Fruit fly (Drosophila melanogaster) whole organism, embryonic: ENCODE results near the gene CG14219.

Experiments used
- Atf-2 ChIP-seq: fragments of 200-800 bp; sonication (Bioruptor generic); optimal IDR thresholded peaks from 2 replicates; lab custom pipeline; 2016; ENCODE audit warnings: missing biosample characterization, missing genetic modification characterization
- Awh ChIP-seq: fragments of 200-800 bp; sonication (Bioruptor generic); IDR thresholded peaks from 2 replicates; pipeline ENCODE4, ENCODE4 v1.3.6; 2022; ENCODE audit warnings: missing biosample characterization, missing genetic modification characterization
- Bdp1 ChIP-seq: fragments of 200-800 bp; sonication (Bioruptor generic); optimal IDR thresholded peaks from 3 replicates; lab custom pipeline; 2016; ENCODE audit warnings: missing biosample characterization, missing genetic modification characterization
- CG10431 ChIP-seq: fragments of 200-800 bp; sonication (Bioruptor generic); optimal IDR thresholded peaks from 3 replicates; lab custom pipeline; 2018; ENCODE audit warnings: missing biosample characterization, mild to moderate bottlenecking, missing genetic modification characterization
- CG11093 ChIP-seq: fragments of 200-800 bp; sonication (Bioruptor generic); IDR thresholded peaks from 3 replicates; pipeline ENCODE4 v1.3.6; 2022; ENCODE audit warnings: missing biosample characterization, missing genetic modification characterization
- CG11398 ChIP-seq: fragments of 200-800 bp; sonication (Bioruptor generic); optimal IDR thresholded peaks from 2 replicates; lab custom pipeline; 2016; ENCODE audit warnings: missing biosample characterization, missing genetic modification characterization
- CG11560 ChIP-seq: fragments of 200-800 bp; sonication (Bioruptor generic); IDR thresholded peaks from 3 replicates; pipeline ENCODE4 v1.3.6; 2022; ENCODE audit warnings: missing biosample characterization, missing genetic modification characterization
- CG18476 ChIP-seq: fragments of 200-800 bp; sonication (Bioruptor generic); optimal IDR thresholded peaks from 2 replicates; lab custom pipeline; 2016; ENCODE audit warnings: missing biosample characterization, mild to moderate bottlenecking, missing genetic modification characterization
- CG2712 ChIP-seq: fragments of 200-800 bp; optimal IDR thresholded peaks from 3 replicates; lab custom pipeline; 2019; ENCODE audit warnings: missing biosample characterization, mild to moderate bottlenecking, missing genetic modification characterization, moderate library complexity
- CG2875 ChIP-seq: fragments of 200-800 bp; sonication (Bioruptor generic); optimal IDR thresholded peaks from 2 replicates; lab custom pipeline; 2017; ENCODE audit warnings: missing biosample characterization, mild to moderate bottlenecking, missing genetic modification characterization, missing genetic modification reagents
- CG2889 ChIP-seq: fragments of 200-800 bp; sonication (Bioruptor generic); IDR thresholded peaks from 3 replicates; pipeline ENCODE4 v1.3.6; 2022; ENCODE audit warnings: missing biosample characterization, missing genetic modification characterization
- CG32772 ChIP-seq: fragments of 200-800 bp; sonication (Bioruptor generic); IDR thresholded peaks from 2 replicates; pipeline ENCODE4 v1.3.6; 2022; ENCODE audit warnings: missing biosample characterization, missing genetic modification characterization
- CG4404 ChIP-seq: fragments of 200-800 bp; sonication (Bioruptor generic); IDR thresholded peaks from 2 replicates; pipeline ENCODE4 v1.3.6; 2022; ENCODE audit warnings: missing biosample characterization, missing genetic modification characterization
- CG6689 ChIP-seq: fragments of 200-800 bp; sonication (Bioruptor generic); IDR thresholded peaks from 2 replicates; pipeline ENCODE4 v1.3.6; 2022; ENCODE audit warnings: missing biosample characterization, missing genetic modification characterization
- CG6765 ChIP-seq: fragments of 200-800 bp; sonication (Bioruptor generic); optimal IDR thresholded peaks from 3 replicates; lab custom pipeline; 2017; ENCODE audit warnings: missing biosample characterization, mild to moderate bottlenecking, missing genetic modification characterization
- CG7987 ChIP-seq: fragments of 200-800 bp; sonication (Bioruptor generic); optimal IDR thresholded peaks from 2 replicates; lab custom pipeline; 2018; ENCODE audit warnings: missing biosample characterization, mild to moderate bottlenecking, missing genetic modification characterization, moderate library complexity
- CG8281 ChIP-seq: fragments of 200-800 bp; sonication (Bioruptor generic); optimal IDR thresholded peaks from 2 replicates; lab custom pipeline; 2018; ENCODE audit warnings: missing biosample characterization, mild to moderate bottlenecking, missing genetic modification characterization, moderate library complexity
- CG9437 ChIP-seq: fragments of 200-800 bp; sonication (Bioruptor generic); optimal IDR thresholded peaks from 2 replicates; lab custom pipeline; 2018; ENCODE audit warnings: missing biosample characterization, mild to moderate bottlenecking, missing genetic modification characterization
- CG9932 ChIP-seq: fragments of 200-800 bp; sonication (Bioruptor generic); IDR thresholded peaks from 2 replicates; pipeline ENCODE4 v1.3.6; 2022; ENCODE audit warnings: missing biosample characterization, missing genetic modification characterization
- CTCF ChIP-seq: fragments of 200-800 bp; sonication (Bioruptor generic); optimal IDR thresholded peaks from 2 replicates; lab custom pipeline; 2017; ENCODE audit warnings: missing biosample characterization, mild to moderate bottlenecking, missing genetic modification characterization, moderate library complexity
- CkIIα-i1 ChIP-seq: fragments of 200-800 bp; sonication (Bioruptor generic); IDR thresholded peaks from 2 replicates; pipeline ENCODE4 v1.3.6; 2022; ENCODE audit warnings: missing biosample characterization, missing genetic modification characterization
- Dfd ChIP-seq, 2 experiments: fragments of >200 bp; optimal IDR thresholded peaks; 2 replicates each; lab custom pipeline; 2017; ENCODE audit warnings: missing biosample characterization in 2 of 2, missing genetic modification characterization in 2 of 2
- GATAe ChIP-seq: fragments of 200-800 bp; sonication (Bioruptor generic); conservative IDR thresholded peaks from 2 replicates; pipeline ENCODE4 v1.3.6; 2022; ENCODE audit warnings: missing biosample characterization, missing genetic modification characterization
- Gug ChIP-seq: fragments of 200-800 bp; sonication (Bioruptor generic); IDR thresholded peaks from 4 replicates; pipeline ENCODE4 v1.3.6; 2022; ENCODE audit warnings: missing biosample characterization, missing genetic modification characterization
- HmgZ ChIP-seq: fragments of 200-800 bp; sonication (Bioruptor generic); optimal IDR thresholded peaks from 2 replicates; lab custom pipeline; 2018; ENCODE audit warnings: missing biosample characterization, mild to moderate bottlenecking, missing genetic modification characterization
- Hr51 ChIP-seq, 2 experiments: fragments of 200-800 bp; sonication (Bioruptor generic); optimal IDR thresholded peaks; 2 replicates in 1 of 2; 3 replicates in 1 of 2; lab custom pipeline; 2016 to 2018; ENCODE audit warnings: missing biosample characterization in 2 of 2, missing genetic modification characterization in 2 of 2, mild to moderate bottlenecking in 1 of 2, moderate library complexity in 1 of 2
- Lpt ChIP-seq: fragments of >200 bp; optimal IDR thresholded peaks from 2 replicates; lab custom pipeline; 2018; ENCODE audit warnings: missing biosample characterization, missing genetic modification characterization
- MTF-1 ChIP-seq: fragments of 200-800 bp; sonication (Bioruptor generic); optimal IDR thresholded peaks from 2 replicates; lab custom pipeline; 2018; ENCODE audit warnings: missing biosample characterization, mild to moderate bottlenecking, missing genetic modification characterization, borderline replicate concordance
- Mes4 ChIP-seq: fragments of 200-800 bp; sonication (Bioruptor generic); optimal IDR thresholded peaks from 2 replicates; lab custom pipeline; 2016; ENCODE audit warnings: missing biosample characterization, missing genetic modification characterization
- NK7.1 ChIP-seq: fragments of 200-800 bp; sonication (Bioruptor generic); optimal IDR thresholded peaks from 3 replicates; lab custom pipeline; 2016; ENCODE audit warnings: missing biosample characterization, missing genetic modification characterization
- NfI ChIP-seq: fragments of 200-800 bp; sonication (Bioruptor generic); optimal IDR thresholded peaks from 3 replicates; lab custom pipeline; 2018; ENCODE audit warnings: missing biosample characterization, mild to moderate bottlenecking, missing genetic modification characterization, moderate library complexity
- PHDP ChIP-seq: fragments of 200-800 bp; sonication (Bioruptor generic); optimal IDR thresholded peaks from 3 replicates; lab custom pipeline; 2018; ENCODE audit warnings: missing biosample characterization, mild to moderate bottlenecking, missing genetic modification characterization, moderate library complexity
- Sry-β ChIP-seq: fragments of 200-800 bp; sonication (Bioruptor generic); optimal IDR thresholded peaks from 2 replicates; lab custom pipeline; 2018; ENCODE audit warnings: missing biosample characterization, mild to moderate bottlenecking, missing genetic modification characterization, moderate library complexity
- TFAM ChIP-seq: fragments of 200-800 bp; sonication (Bioruptor generic); optimal IDR thresholded peaks from 2 replicates; lab custom pipeline; 2017; ENCODE audit warnings: missing biosample characterization, missing genetic modification characterization, inconsistent platforms
- ara ChIP-seq: fragments of 200-800 bp; sonication (Bioruptor generic); IDR thresholded peaks from 2 replicates; pipeline ENCODE4 v1.3.6; 2022; ENCODE audit warnings: missing biosample characterization, missing genetic modification characterization
- bab2 ChIP-seq: fragments of 200-800 bp; sonication (Bioruptor generic); optimal IDR thresholded peaks from 2 replicates; lab custom pipeline; 2016; ENCODE audit warnings: missing biosample characterization, missing genetic modification characterization
- cato ChIP-seq: fragments of 200-800 bp; sonication (Bioruptor generic); optimal IDR thresholded peaks from 2 replicates; lab custom pipeline; 2016; ENCODE audit warnings: missing biosample characterization, missing genetic modification characterization, borderline replicate concordance
- chn ChIP-seq: fragments of 200-800 bp; sonication (Bioruptor generic); optimal IDR thresholded peaks from 2 replicates; lab custom pipeline; 2016; ENCODE audit warnings: missing biosample characterization, missing genetic modification characterization
- da ChIP-seq: fragments of 200-800 bp; sonication (Bioruptor generic); optimal IDR thresholded peaks from 2 replicates; lab custom pipeline; 2016; ENCODE audit warnings: missing biosample characterization, missing genetic modification characterization
- dmrt11E ChIP-seq: fragments of 200-800 bp; sonication (Bioruptor generic); optimal IDR thresholded peaks from 3 replicates; lab custom pipeline; 2018; ENCODE audit warnings: missing biosample characterization, mild to moderate bottlenecking, missing genetic modification characterization, moderate library complexity
- esg ChIP-seq: fragments of 200-800 bp; sonication (Bioruptor generic); conservative IDR thresholded peaks from 2 replicates; pipeline ENCODE4 v1.3.6; 2022; ENCODE audit warnings: missing biosample characterization, missing genetic modification characterization
- eve ChIP-seq, 2 experiments: fragments of >200 bp; optimal IDR thresholded peaks; 2 replicates each; lab custom pipeline; 2017; ENCODE audit warnings: missing biosample characterization in 2 of 2, missing genetic modification characterization in 2 of 2
- odd ChIP-seq: fragments of 200-800 bp; sonication (Bioruptor generic); optimal IDR thresholded peaks from 2 replicates; lab custom pipeline; 2017; ENCODE audit warnings: missing biosample characterization, mild to moderate bottlenecking, missing genetic modification characterization
- pan ChIP-seq, 4 experiments: fragments of >200 bp in 3 of 4; fragments of 200-800 bp in 1 of 4; sonication (Bioruptor generic) in 1 of 4; optimal IDR thresholded peaks in 3 of 4; IDR thresholded peaks in 1 of 4; 2 replicates each; pipeline versions ENCODE4 v1.3.6 to Lab custom; 2017 to 2022; ENCODE audit warnings: missing biosample characterization in 2 of 4, missing genetic modification characterization in 2 of 4, mixed read lengths in 1 of 4
- pho ChIP-seq: fragments of 200-800 bp; sonication (Bioruptor generic); optimal IDR thresholded peaks from 2 replicates; lab custom pipeline; 2016; ENCODE audit warnings: missing biosample characterization, missing genetic modification characterization
- run ChIP-seq: fragments of 200-800 bp; sonication (Bioruptor generic); optimal IDR thresholded peaks from 3 replicates; lab custom pipeline; 2018; ENCODE audit warnings: missing biosample characterization, mild to moderate bottlenecking, missing genetic modification characterization
- sima ChIP-seq: fragments of 200-800 bp; sonication (Bioruptor generic); optimal IDR thresholded peaks from 2 replicates; lab custom pipeline; 2016; ENCODE audit warnings: missing biosample characterization, missing genetic modification characterization
- sob ChIP-seq: fragments of 200-800 bp; sonication (Bioruptor generic); IDR thresholded peaks from 2 replicates; pipeline ENCODE4 v1.3.6; 2022; ENCODE audit warnings: missing biosample characterization, missing genetic modification characterization
- sr ChIP-seq: fragments of 200-800 bp; sonication (Bioruptor generic); IDR thresholded peaks from 3 replicates; pipeline ENCODE4 v1.3.6; 2022; ENCODE audit warnings: missing biosample characterization, missing genetic modification characterization
- trem ChIP-seq: fragments of 200-800 bp; optimal IDR thresholded peaks from 3 replicates; lab custom pipeline; 2019; ENCODE audit warnings: missing biosample characterization, mild to moderate bottlenecking, missing genetic modification characterization, moderate library complexity
- usp ChIP-seq: fragments of >200 bp; optimal IDR thresholded peaks from 2 replicates; lab custom pipeline; 2017; ENCODE audit warnings: missing biosample characterization, missing genetic modification characterization
- z ChIP-seq: fragments of 200-800 bp; sonication (Bioruptor generic); IDR thresholded peaks from 3 replicates; pipeline ENCODE4 v1.3.6; 2022; ENCODE audit warnings: missing biosample characterization, missing genetic modification characterization

The CG14219 gene

dm6 chrX:19604997-19605396 lies 15.0 kb upstream of the CG14219 start, which contains the start of gene CG14207 (continued):
- TF ChIP-seq HmgZ (tag; lab: Kevin White, UChicago) (peak; percentile 62), bab2 (GFP tag; lab: Kevin White, UChicago) (no peak), Dfd (GFP tag; optimal IDR thresholded peaks at IDR 0.05; lab: Kevin White, UChicago) (no peak), CG7987 (GFP tag; lab: Kevin White, UChicago) (peak; percentile 26), CG2712 (tag; lab: Kevin White, UChicago) (peak; percentile 24), pan (optimal IDR thresholded peaks at IDR 0.05; lab: Kevin White, UChicago) (no peak), pan (GFP tag; optimal IDR thresholded peaks at IDR 0.05 in 1 of 2, IDR thresholded peaks at IDR 0.05 in 1 of 2) (peak in 1 of 2 experiments; percentile 30), CG6765 (no peak), odd (no peak), NfI (GFP tag; lab: Kevin White, UChicago) (peak; percentile 12), CG2889 (GFP tag; lab: Robert Waterston, UW) (no peak), CkIIα-i1 (GFP tag; lab: Robert Waterston, UW) (no peak), NK7.1 (GFP tag; lab: Kevin White, UChicago) (no peak), cato (GFP tag; lab: Kevin White, UChicago) (no peak), CG18476 (no peak), CTCF (no peak), da (GFP tag; lab: Kevin White, UChicago) (no peak), Bdp1 (GFP tag; lab: Kevin White, UChicago) (no peak), eve (GFP tag; optimal IDR thresholded peaks at IDR 0.05; lab: Kevin White, UChicago) (no peak), CG8281 (no peak), Atf-2 (GFP tag; lab: Kevin White, UChicago) (no peak), dmrt11E (tag; lab: Kevin White, UChicago) (no peak), run (tag; lab: Kevin White, UChicago) (no peak), chn (GFP tag; lab: Kevin White, UChicago) (no peak), CG2875 (no peak), GATAe (GFP tag; lab: Robert Waterston, UW) (no peak), sob (GFP tag; lab: Robert Waterston, UW) (0 out of 2 replicates have a peak, but pooled peaks have one; percentile 40), PHDP (tag; lab: Kevin White, UChicago) (peak; percentile 1), pho (GFP tag; lab: Kevin White, UChicago) (no peak), Gug (GFP tag; lab: Robert Waterston, UW) (no peak), trem (tag; lab: Kevin White, UChicago) (peak; percentile 29), CG11560 (tag; lab: Robert Waterston, UW) (no peak), CG6689 (GFP tag; lab: Robert Waterston, UW) (no peak), z (GFP tag; lab: Robert Waterston, UW) (no peak), esg (no peak), CG32772 (GFP tag; lab: Robert Waterston, UW) (no peak), ara (GFP tag; lab: Robert Waterston, UW) (no peak), Lpt (no peak), usp (GFP tag; lab: Kevin White, UChicago) (no peak), Awh (no peak), sima (GFP tag; lab: Kevin White, UChicago) (no peak), CG11093 (GFP tag; lab: Robert Waterston, UW) (no peak), CG9437 (GFP tag; lab: Kevin White, UChicago) (no peak), CG4404 (GFP tag; lab: Robert Waterston, UW) (no peak), Mes4 (no peak), CG10431 (GFP tag; lab: Kevin White, UChicago) (no peak), CG9932 (peak; percentile 29; the same call in 1 of the 2 replicates), Sry-β (GFP tag; lab: Kevin White, UChicago) (no peak), sr (GFP tag; lab: Robert Waterston, UW) (0 out of 3 replicates have a peak, but pooled peaks have one; percentile 12), CG11398 (GFP tag; lab: Kevin White, UChicago) (no peak), Hr51 (GFP tag; optimal IDR thresholded peaks at IDR 0.05; lab: Kevin White, UChicago) (no peak), TFAM (GFP tag; lab: Kevin White, UChicago) (no peak), MTF-1 (GFP tag; lab: Kevin White, UChicago) (peak; percentile 9)
